Worm (Caenorhabditis elegans): ENCODE measurements around the gene F54H12.4.
A peak's percentile ranks its signal among the peaks of the same experiment; 100 is the strongest.

The F54H12.4 gene

ce11 chrIII:7928549-7929129 lies 33.9 kb downstream of the F54H12.4 start, which contains the start of the genes C29E4.13 and npp-15 (continued):
- no peak for TF ChIP-seq C17E4.6 (GFP tag; IDR thresholded peaks at IDR 0.05)
- TF ChIP-seq snpc-1.3 (tag; optimal IDR thresholded peaks at IDR 0.05; ENCODE audit: insufficient read depth) = no peak
- TF ChIP-seq attf-5 (GFP tag; optimal IDR thresholded peaks at IDR 0.05) = peak; percentile 46
- no peak for TF ChIP-seq hmg-20 (GFP tag; IDR thresholded peaks at IDR 0.05)
- TF ChIP-seq madf-8 (GFP tag; conservative IDR thresholded peaks at IDR 0.05) = peak; percentile 55
- TF ChIP-seq madf-10 (tag; optimal IDR thresholded peaks at IDR 0.05) = no peak
- no peak for TF ChIP-seq T07F8.4 (tag; optimal IDR thresholded peaks at IDR 0.05)
- peak; percentile 50 for TF ChIP-seq D2030.7 (GFP tag; IDR thresholded peaks at IDR 0.05)
- no peak for TF ChIP-seq nhr-27 (tag; optimal IDR thresholded peaks at IDR 0.05)
- no peak for TF ChIP-seq mes-4 (tag; optimal IDR thresholded peaks at IDR 0.05)
- no peak for TF ChIP-seq B0035.1 (tag; optimal IDR thresholded peaks at IDR 0.05)
- TF ChIP-seq K11D2.4 (GFP tag; IDR thresholded peaks at IDR 0.05) = no peak
- no peak for TF ChIP-seq sea-2 (GFP tag; IDR thresholded peaks at IDR 0.05)
- TF ChIP-seq F10E7.11 (tag; optimal IDR thresholded peaks at IDR 0.05) = no peak
- TF ChIP-seq K12H6.12 (tag; optimal IDR thresholded peaks at IDR 0.05) = no peak
- peak; percentile 90 for TF ChIP-seq ztf-18 (tag; optimal IDR thresholded peaks at IDR 0.05)
- peak; percentile 15 for TF ChIP-seq nhr-80 (tag; optimal IDR thresholded peaks at IDR 0.05)
- no peak for TF ChIP-seq egl-18 (GFP tag; IDR thresholded peaks at IDR 0.05)
- no peak for TF ChIP-seq B0019.2 (GFP tag; conservative IDR thresholded peaks at IDR 0.05)
- peak; percentile 73 for TF ChIP-seq lsl-1 (GFP tag; optimal IDR thresholded peaks at IDR 0.05)
- peak; percentile 55 for TF ChIP-seq lin-54 (GFP tag; optimal IDR thresholded peaks at IDR 0.05)
- TF ChIP-seq dpl-1 (GFP tag; optimal IDR thresholded peaks at IDR 0.05) = peak; percentile 72
- no peak for TF ChIP-seq hrde-1 (tag; optimal IDR thresholded peaks at IDR 0.05; ENCODE audit: borderline replicate concordance)
- no peak for TF ChIP-seq repo-1 (tag; optimal IDR thresholded peaks at IDR 0.05)
- no peak for TF ChIP-seq sptf-2 (GFP tag; optimal IDR thresholded peaks at IDR 0.05)
- peak; percentile 1 for TF ChIP-seq tbp1 (GFP tag; optimal IDR thresholded peaks at IDR 0.05)

- TF ChIP-seq hmg-1.2 (GFP tag; IDR thresholded peaks at IDR 0.05) (peak; percentile 36; the same call in 1 of the 2 replicates), ceh-79 (tag; optimal IDR thresholded peaks at IDR 0.05) (no peak)
Observed at ce11 chrIII:7925968-7926367, 36.6 kb downstream of the F54H12.4 start.

ce11 chrIII:7924821-7925220 lies 37.7 kb downstream of the F54H12.4 start, which contains the start of gene tag-250:
Gene tag-250, minus strand, starts transcription at chrIII:7924921.
- no peak for TF ChIP-seq ceh-91 (GFP tag; IDR thresholded peaks at IDR 0.05)
- TF ChIP-seq nhr-90 (tag; optimal IDR thresholded peaks at IDR 0.05) = no peak
- TF ChIP-seq pha-4 (tag; optimal IDR thresholded peaks at IDR 0.05) = no peak
- no peak for TF ChIP-seq D2030.7 (GFP tag; IDR thresholded peaks at IDR 0.05)
- no peak for TF ChIP-seq F52B5.7 (tag; optimal IDR thresholded peaks at IDR 0.05)
- TF ChIP-seq dox-1 (GFP tag; IDR thresholded peaks at IDR 0.05) = no peak
- TF ChIP-seq rec-8 (tag; optimal IDR thresholded peaks at IDR 0.05) = no peak
- no peak for TF ChIP-seq unc-62 (GFP tag; optimal IDR thresholded peaks at IDR 0.05)
- TF ChIP-seq ceh-79 (tag; optimal IDR thresholded peaks at IDR 0.05) = no peak
- no peak for TF ChIP-seq ceh-27 (GFP tag; optimal IDR thresholded peaks at IDR 0.05)
- TF ChIP-seq egl-44 (GFP tag; IDR thresholded peaks at IDR 0.05) = no peak
- TF ChIP-seq him-1 (tag; optimal IDR thresholded peaks at IDR 0.05) = no peak
- no peak for TF ChIP-seq let-607 (tag; optimal IDR thresholded peaks at IDR 0.05)
- TF ChIP-seq F39B2.1 (GFP tag; IDR thresholded peaks at IDR 0.05) = no peak
- no peak for TF ChIP-seq Y53G8AR.9 (GFP tag; conservative IDR thresholded peaks at IDR 0.05)
- no peak for TF ChIP-seq rpc-1 (optimal IDR thresholded peaks at IDR 0.05)
- TF ChIP-seq rpc-1 (tag; optimal IDR thresholded peaks at IDR 0.05) = no peak
